Worm (Caenorhabditis elegans): Measurements from ENCODE around the gene T16H12.3.

DNA sequence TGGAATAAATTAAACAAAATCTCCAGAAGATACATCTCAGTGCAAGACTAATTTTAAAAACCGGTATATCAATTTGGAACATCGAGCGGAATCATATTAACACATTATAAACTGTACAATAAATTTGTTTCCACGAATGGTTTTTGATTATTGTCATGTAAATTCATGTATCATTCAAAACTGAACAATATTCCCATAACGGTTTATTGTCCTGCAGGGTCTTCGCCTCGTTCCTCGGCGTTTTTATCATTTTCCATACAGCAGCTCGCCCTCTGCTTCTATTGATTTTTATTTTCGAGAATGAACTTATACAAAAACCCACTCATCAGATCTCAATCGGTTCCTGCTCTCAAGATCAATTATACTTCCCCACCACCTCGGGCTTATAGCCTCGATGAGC lies 24.1 kb downstream of the T16H12.3 start, which contains the start of gene T16G12.8:
- TF ChIP-seq nfya-1 (tag; optimal IDR thresholded peaks at IDR 0.05; ENCODE audit: borderline replicate concordance, insufficient read depth) (no peak), snpc-4 (GFP tag; optimal IDR thresholded peaks at IDR 0.05) (no peak), snpc-4 (tag; optimal IDR thresholded peaks at IDR 0.05) (no peak), pha-4 (tag; optimal IDR thresholded peaks at IDR 0.05) (no peak), ZK185.1 (tag; optimal IDR thresholded peaks at IDR 0.05; ENCODE audit: poor library complexity, severe bottlenecking) (no peak), ekl-4 (GFP tag; IDR thresholded peaks at IDR 0.05) (no peak), ceh-79 (tag; optimal IDR thresholded peaks at IDR 0.05) (no peak), let-607 (tag; optimal IDR thresholded peaks at IDR 0.05) (no peak), F52B5.7 (tag; optimal IDR thresholded peaks at IDR 0.05) (no peak)

Measured in whole organism, young adult.